Worm (Caenorhabditis elegans) whole organism, early embryonic: ENCODE data around the gene K08D9.2.

Source experiments
- B0310.2 ChIP-seq: sonication (generic microtip); optimal IDR thresholded peaks from 2 replicates; lab custom pipeline; 2016; ENCODE audit warnings: mild to moderate bottlenecking, missing genetic modification characterization, missing compliant biosample characterization
- F13C5.2 ChIP-seq: sonication (generic microtip); optimal IDR thresholded peaks from 2 replicates; lab custom pipeline; 2017; ENCODE audit warnings: mild to moderate bottlenecking, missing genetic modification characterization, inconsistent platforms, missing compliant biosample characterization
- aly-1 ChIP-seq: sonication (generic microtip); optimal IDR thresholded peaks from 2 replicates; lab custom pipeline; 2016; ENCODE audit warnings: missing genetic modification characterization, missing compliant biosample characterization
- ama-1 ChIP-seq: fragments of 150-350 bp; optimal IDR thresholded peaks from 2 replicates; lab custom pipeline; 2014
- ceh-13 ChIP-seq: fragments of 200-800 bp; sonication (Bioruptor generic); optimal IDR thresholded peaks from 2 replicates; lab custom pipeline; 2018; ENCODE audit warnings: mild to moderate bottlenecking, missing genetic modification characterization, missing compliant biosample characterization
- ceh-36 ChIP-seq: sonication (generic microtip); optimal IDR thresholded peaks from 2 replicates; lab custom pipeline; 2016; ENCODE audit warnings: missing genetic modification characterization, inconsistent platforms, missing compliant biosample characterization
- ets-7 ChIP-seq: sonication (generic microtip); optimal IDR thresholded peaks from 2 replicates; lab custom pipeline; 2016; ENCODE audit warnings: missing genotype, missing genetic modification characterization, missing compliant biosample characterization
- flt-1 ChIP-seq: fragments of 200-800 bp; sonication (Bioruptor generic); IDR thresholded peaks from 2 replicates; pipeline ENCODE4 v1.3.6; 2022; ENCODE audit warnings: missing genetic modification characterization, missing compliant biosample characterization
- hmbx-1 ChIP-seq: sonication (generic microtip); optimal IDR thresholded peaks from 2 replicates; lab custom pipeline; 2016; ENCODE audit warnings: mild to moderate bottlenecking, missing genetic modification characterization, missing compliant biosample characterization
- hmg-4 ChIP-seq: fragments of 200-800 bp; sonication (Bioruptor generic); optimal IDR thresholded peaks from 2 replicates; lab custom pipeline; 2018; ENCODE audit warnings: mild to moderate bottlenecking, missing genetic modification characterization, missing compliant biosample characterization
- hnd-1 ChIP-seq: sonication (generic microtip); optimal IDR thresholded peaks from 2 replicates; lab custom pipeline; 2016; ENCODE audit warnings: missing genetic modification characterization, missing compliant biosample characterization
- pes-1 ChIP-seq: fragments of 200-800 bp; sonication (Bioruptor generic); IDR thresholded peaks from 2 replicates; pipeline ENCODE4 v1.3.6; 2022; ENCODE audit warnings: missing genetic modification reagents, missing genetic modification characterization, missing compliant biosample characterization
- scrt-1 ChIP-seq: fragments of 200-800 bp; sonication (Bioruptor generic); IDR thresholded peaks from 2 replicates; pipeline ENCODE4 v1.3.6; 2022; ENCODE audit warnings: missing genetic modification characterization, missing compliant biosample characterization
- sea-1 ChIP-seq: fragments of 200-800 bp; sonication (Bioruptor generic); conservative IDR thresholded peaks from 2 replicates; pipeline ENCODE4 v1.3.6; 2022; ENCODE audit warnings: missing genetic modification characterization, missing compliant biosample characterization
- tbx-11 ChIP-seq: fragments of 200-800 bp; sonication (Bioruptor generic); IDR thresholded peaks from 2 replicates; pipeline ENCODE4 v1.3.6; 2022; ENCODE audit warnings: missing genetic modification characterization, missing compliant biosample characterization
- tbx-37 ChIP-seq: fragments of 200-800 bp; sonication (Bioruptor generic); conservative IDR thresholded peaks from 2 replicates; pipeline ENCODE4 v1.3.6; 2022; ENCODE audit warnings: missing genetic modification reagents, missing genetic modification characterization, missing compliant biosample characterization
- tra-4 ChIP-seq: sonication (generic microtip); optimal IDR thresholded peaks from 2 replicates; lab custom pipeline; 2017; ENCODE audit warnings: missing genetic modification characterization, missing compliant biosample characterization

The K08D9.2 gene

DNA sequence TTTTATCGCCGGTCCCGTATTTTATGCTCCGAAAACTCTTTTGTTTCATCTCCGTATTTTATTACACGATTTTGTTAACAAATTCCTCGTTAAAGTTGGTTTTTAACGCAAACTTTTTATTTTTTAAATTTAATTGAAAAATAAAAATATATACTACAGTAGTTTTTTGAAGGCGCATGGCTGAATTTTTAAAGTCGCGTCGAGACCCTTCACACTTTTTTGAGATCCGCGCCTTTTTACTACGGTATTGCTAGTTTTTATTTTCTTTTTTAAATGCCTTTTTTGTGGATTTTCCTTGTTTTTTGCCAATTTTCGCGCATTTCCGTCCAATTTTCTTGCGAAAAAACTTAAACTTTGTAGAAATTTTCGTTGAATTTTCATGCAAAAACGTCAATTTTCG lies 23.0 kb upstream of the K08D9.2 start:
- TF ChIP-seq ama-1 (lab: Kevin White, UChicago): no peak
- no peak for TF ChIP-seq tra-4
- TF ChIP-seq scrt-1 (GFP tag; lab: Robert Waterston, UW): no peak
- TF ChIP-seq F13C5.2: no peak
- TF ChIP-seq flt-1 (GFP tag; lab: Robert Waterston, UW): no peak
- no peak for TF ChIP-seq hnd-1 (tag; lab: Kevin White, UChicago)
- TF ChIP-seq B0310.2 (tag; lab: Kevin White, UChicago): no peak
- no peak for TF ChIP-seq ceh-13 (GFP tag; lab: Kevin White, UChicago)
- TF ChIP-seq ceh-36 (tag; lab: Kevin White, UChicago): no peak
- no peak for TF ChIP-seq ets-7
- no peak for TF ChIP-seq aly-1
- TF ChIP-seq tbx-37: no peak
- TF ChIP-seq hmbx-1 (tag; lab: Kevin White, UChicago): no peak
- TF ChIP-seq pes-1 (GFP tag; lab: Robert Waterston, UW): no peak
- TF ChIP-seq tbx-11 (GFP tag; lab: Robert Waterston, UW): no peak
- no peak for TF ChIP-seq hmg-4 (GFP tag; lab: Kevin White, UChicago)
- no peak for TF ChIP-seq sea-1 (GFP tag; lab: Robert Waterston, UW)

ce11 chrV:3208940-3209339 lies 18.5 kb upstream of the K08D9.2 start:
- TF ChIP-seq B0310.2 (tag; lab: Kevin White, UChicago) (no peak), ceh-13 (GFP tag; lab: Kevin White, UChicago) (no peak), pes-1 (GFP tag; lab: Robert Waterston, UW) (no peak), ceh-36 (tag; lab: Kevin White, UChicago) (no peak), F13C5.2 (no peak)

DNA sequence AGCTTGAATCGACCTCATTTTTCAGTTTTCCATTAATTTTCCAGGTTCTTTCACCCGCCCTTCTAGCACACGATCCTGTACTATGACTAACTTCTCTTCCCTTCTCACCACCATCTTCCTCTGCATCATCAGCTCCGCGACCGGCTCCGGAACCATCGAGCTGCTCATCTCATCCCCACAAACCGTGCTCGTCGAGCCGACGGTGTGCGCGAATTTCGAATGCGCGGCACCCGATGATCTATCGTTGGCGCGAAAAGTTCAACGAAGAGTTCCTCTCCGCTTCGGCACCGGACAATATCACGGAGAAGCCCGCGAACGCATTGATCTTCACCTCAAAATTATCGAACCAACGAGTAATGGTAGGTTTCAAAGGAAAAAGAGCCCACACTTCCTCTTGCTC lies 17.3 kb upstream of the K08D9.2 start, which contains the start of gene apx-1:
Gene apx-1 (plus strand): TSS at position 50 of the 400 bp plus-strand sequence.
- TF ChIP-seq hnd-1 (tag; lab: Kevin White, UChicago) (no peak), hmg-4 (GFP tag; lab: Kevin White, UChicago) (no peak)

ce11 chrV:3218604-3219003 lies 8.9 kb upstream of the K08D9.2 start:
- no peak for TF ChIP-seq ama-1 (lab: Kevin White, UChicago)
- TF ChIP-seq scrt-1 (GFP tag; lab: Robert Waterston, UW): no peak
- TF ChIP-seq hmg-4 (GFP tag; lab: Kevin White, UChicago): no peak
- TF ChIP-seq flt-1 (GFP tag; lab: Robert Waterston, UW): no peak
- no peak for TF ChIP-seq hnd-1 (tag; lab: Kevin White, UChicago)
- TF ChIP-seq tra-4: no peak

ce11 chrV:3230150-3230549 lies 2.7 kb downstream of the K08D9.2 start:
- TF ChIP-seq ceh-36 (tag; lab: Kevin White, UChicago): peak; percentile 62
- TF ChIP-seq sea-1 (GFP tag; lab: Robert Waterston, UW): no peak

DNA sequence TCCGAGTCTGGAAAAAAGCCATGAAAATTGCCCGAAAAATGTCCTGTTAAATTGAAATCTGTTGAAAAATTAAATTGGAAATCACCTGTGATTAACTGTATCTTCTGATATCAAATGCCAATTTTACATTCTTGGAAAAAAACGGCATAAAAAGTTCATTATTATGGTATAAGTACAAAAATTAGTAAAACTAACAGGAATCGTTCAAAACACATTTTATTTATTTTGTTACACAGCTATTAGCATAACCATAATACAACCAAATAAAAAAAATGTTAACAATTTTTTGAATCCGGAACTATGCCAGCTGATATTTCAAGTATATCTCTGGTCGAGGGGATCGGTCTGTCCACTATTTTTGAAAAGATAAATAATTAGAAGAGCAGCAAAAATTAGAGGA lies 3.1 kb downstream of the K08D9.2 start, which contains the start of gene K08D9.10:
Gene K08D9.10 (plus strand): TSS at position 301 of the 400 bp plus-strand sequence.
- no peak for TF ChIP-seq F13C5.2
- TF ChIP-seq aly-1: no peak
- TF ChIP-seq scrt-1 (GFP tag; lab: Robert Waterston, UW): no peak
- TF ChIP-seq flt-1 (GFP tag; lab: Robert Waterston, UW): no peak

- TF ChIP-seq sea-1 (GFP tag; lab: Robert Waterston, UW) (no peak), scrt-1 (GFP tag; lab: Robert Waterston, UW) (no peak), B0310.2 (tag; lab: Kevin White, UChicago) (no peak), ceh-13 (GFP tag; lab: Kevin White, UChicago) (no peak), flt-1 (GFP tag; lab: Robert Waterston, UW) (no peak), hmbx-1 (tag; lab: Kevin White, UChicago) (no peak), tbx-11 (GFP tag; lab: Robert Waterston, UW) (no peak)
Measured at ce11 chrV:3234887-3235286, 7.4 kb downstream of the K08D9.2 start, which contains the start of gene K08D9.6. Gene K08D9.6 (minus strand): TSS chrV:3234987.

ce11 chrV:3236610-3237009 lies 9.1 kb downstream of the K08D9.2 start, which contains the start of the genes K08D9.9 and str-16:
Gene K08D9.9 (minus strand): TSS chrV:3236710.
Gene str-16 (plus strand): TSS chrV:3236875.
- no peak for TF ChIP-seq pes-1 (GFP tag; lab: Robert Waterston, UW)
- no peak for TF ChIP-seq hmbx-1 (tag; lab: Kevin White, UChicago)
- TF ChIP-seq tra-4: no peak
- TF ChIP-seq ceh-36 (tag; lab: Kevin White, UChicago): no peak
- TF ChIP-seq ceh-13 (GFP tag; lab: Kevin White, UChicago): no peak
- TF ChIP-seq scrt-1 (GFP tag; lab: Robert Waterston, UW): no peak

- no peak for TF ChIP-seq tbx-37
- TF ChIP-seq F13C5.2: no peak
- TF ChIP-seq pes-1 (GFP tag; lab: Robert Waterston, UW): no peak
Measured at ce11 chrV:3241175-3241574, 13.7 kb downstream of the K08D9.2 start, which contains the start of gene srj-11. Gene srj-11 (plus strand): TSS chrV:3241424.
